Worm (Caenorhabditis elegans): ENCODE results near the gene C24H12.8.

DNA sequence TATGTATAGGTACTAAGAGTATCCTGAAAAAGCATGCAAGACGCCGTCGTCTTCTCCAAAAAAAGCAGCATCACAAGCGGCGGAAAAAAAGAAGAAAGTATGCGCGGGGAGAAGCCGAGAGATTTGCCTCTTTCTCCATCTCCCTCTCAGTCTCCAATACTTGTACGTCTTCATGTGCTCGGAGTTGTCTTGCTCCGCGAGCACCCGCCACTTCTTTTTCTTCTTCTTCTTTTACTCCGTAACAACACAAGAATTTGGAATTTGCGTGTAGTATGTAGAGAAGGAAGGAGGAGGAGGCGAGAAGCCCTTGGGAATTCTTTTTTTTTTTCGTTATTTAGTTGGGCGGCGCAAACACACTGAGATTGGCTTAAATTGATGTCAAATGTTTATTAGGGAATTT, 21.8 kb downstream of the C24H12.8 start:
- peak; percentile 46 for TF ChIP-seq fkh-10 (GFP tag; optimal IDR thresholded peaks at IDR 0.05)
- peak; percentile 20 for TF ChIP-seq lin-39 (tag; optimal IDR thresholded peaks at IDR 0.05)
- TF ChIP-seq elt-1 (tag; optimal IDR thresholded peaks at IDR 0.05) = no peak
- no peak for TF ChIP-seq nhr-23 (tag; optimal IDR thresholded peaks at IDR 0.05)
- no peak for TF ChIP-seq elt-3 (tag; optimal IDR thresholded peaks at IDR 0.05)
- TF ChIP-seq mdl-1 (tag; optimal IDR thresholded peaks at IDR 0.05) = no peak
- TF ChIP-seq nhr-11 (tag; optimal IDR thresholded peaks at IDR 0.05) = no peak
- TF ChIP-seq egl-27 (tag; optimal IDR thresholded peaks at IDR 0.05) = no peak
- TF ChIP-seq zag-1 (tag; optimal IDR thresholded peaks at IDR 0.05) = no peak
- no peak for TF ChIP-seq skn-1 (tag; optimal IDR thresholded peaks at IDR 0.05)
- TF ChIP-seq nhr-237 (tag; optimal IDR thresholded peaks at IDR 0.05) = no peak
- TF ChIP-seq ceh-82 (tag; optimal IDR thresholded peaks at IDR 0.05) = no peak
- no peak for TF ChIP-seq unc-39 (tag; optimal IDR thresholded peaks at IDR 0.05)
- TF ChIP-seq pqm-1 (tag; optimal IDR thresholded peaks at IDR 0.05) = no peak
